Fruit fly (Drosophila melanogaster) whole organism, embryonic: ENCODE data around the gene wam.
A peak's percentile ranks its signal among the peaks of the same experiment; 100 is the strongest.

Source experiments
- Antp ChIP-seq: fragments of 200-800 bp; sonication (Bioruptor generic); optimal IDR thresholded peaks from 3 replicates; lab custom pipeline; 2016; ENCODE audit warnings: missing biosample characterization, missing genetic modification characterization
- CG1024 ChIP-seq: fragments of 200-800 bp; sonication (Bioruptor generic); IDR thresholded peaks from 2 replicates; pipeline ENCODE4 v1.3.6; 2022; ENCODE audit warnings: missing biosample characterization, missing genetic modification characterization
- CG10321 ChIP-seq: fragments of 200-800 bp; sonication (Bioruptor generic); IDR thresholded peaks from 2 replicates; pipeline ENCODE4 v1.3.6; 2022; ENCODE audit warnings: missing biosample characterization, missing genetic modification characterization
- CG10979 ChIP-seq: fragments of 200-800 bp; sonication (Bioruptor generic); optimal IDR thresholded peaks from 2 replicates; lab custom pipeline; 2018; ENCODE audit warnings: missing biosample characterization, mild to moderate bottlenecking, missing genetic modification characterization, moderate library complexity
- CG11504 ChIP-seq: fragments of 200-800 bp; sonication (Bioruptor generic); optimal IDR thresholded peaks from 3 replicates; lab custom pipeline; 2019; ENCODE audit warnings: missing biosample characterization, mild to moderate bottlenecking, missing genetic modification characterization, moderate library complexity
- CG11696 ChIP-seq: fragments of 200-800 bp; sonication (Bioruptor generic); IDR thresholded peaks from 2 replicates; pipeline ENCODE4 v1.3.6; 2022; ENCODE audit warnings: missing biosample characterization, missing genetic modification characterization
- CG11723 ChIP-seq: fragments of 200-800 bp; sonication (Bioruptor generic); optimal IDR thresholded peaks from 2 replicates; lab custom pipeline; 2017; ENCODE audit warnings: missing biosample characterization, mild to moderate bottlenecking, missing genetic modification characterization
- CG14860 ChIP-seq: fragments of 200-800 bp; sonication (Bioruptor generic); IDR thresholded peaks from 3 replicates; pipeline ENCODE4 v1.3.6; 2022; ENCODE audit warnings: missing biosample characterization, missing genetic modification characterization; ENCODE audit not compliant: partially characterized antibody
- CG1603 ChIP-seq: fragments of 200-800 bp; sonication (Bioruptor generic); optimal IDR thresholded peaks from 2 replicates; lab custom pipeline; 2019; ENCODE audit warnings: missing biosample characterization, mild to moderate bottlenecking, missing genetic modification characterization, moderate library complexity
- CG17359 ChIP-seq: fragments of 200-800 bp; sonication (Bioruptor generic); optimal IDR thresholded peaks from 3 replicates; lab custom pipeline; 2018; ENCODE audit warnings: missing biosample characterization, mild to moderate bottlenecking, missing genetic modification characterization, moderate library complexity
- CG17568 ChIP-seq: fragments of 200-800 bp; sonication (Bioruptor generic); optimal IDR thresholded peaks from 2 replicates; lab custom pipeline; 2018; ENCODE audit warnings: missing biosample characterization, mild to moderate bottlenecking, missing genetic modification characterization, moderate library complexity
- CG17802 ChIP-seq: fragments of 200-800 bp; sonication (Bioruptor generic); optimal IDR thresholded peaks from 2 replicates; lab custom pipeline; 2018; ENCODE audit warnings: missing biosample characterization, mild to moderate bottlenecking, missing genetic modification characterization, moderate library complexity
- CG17829 ChIP-seq: fragments of 200-800 bp; optimal IDR thresholded peaks from 2 replicates; lab custom pipeline; 2019; ENCODE audit warnings: missing biosample characterization, mild to moderate bottlenecking, missing genetic modification characterization, moderate library complexity
- CG32772 ChIP-seq: fragments of 200-800 bp; sonication (Bioruptor generic); IDR thresholded peaks from 2 replicates; pipeline ENCODE4 v1.3.6; 2022; ENCODE audit warnings: missing biosample characterization, missing genetic modification characterization
- CG33557 ChIP-seq: fragments of 200-800 bp; sonication (Bioruptor generic); optimal IDR thresholded peaks from 2 replicates; lab custom pipeline; 2019; ENCODE audit warnings: missing biosample characterization, mild to moderate bottlenecking, missing genetic modification characterization, moderate library complexity
- CG3726 ChIP-seq: fragments of 200-800 bp; sonication (Bioruptor generic); IDR thresholded peaks from 3 replicates; pipeline ENCODE4, ENCODE4 v1.3.6; 2022; ENCODE audit warnings: missing biosample characterization, missing genetic modification characterization
- CG4707 ChIP-seq: fragments of 200-800 bp; sonication (Bioruptor generic); optimal IDR thresholded peaks from 2 replicates; lab custom pipeline; 2018; ENCODE audit warnings: missing biosample characterization, mild to moderate bottlenecking, missing genetic modification characterization, moderate library complexity
- CG6254 ChIP-seq: fragments of 200-800 bp; sonication (Bioruptor generic); optimal IDR thresholded peaks from 3 replicates; lab custom pipeline; 2017; ENCODE audit warnings: mild to moderate bottlenecking, missing biosample characterization, missing genetic modification reagents, missing genetic modification characterization
- CG7786 ChIP-seq: fragments of 200-800 bp; sonication (Bioruptor generic); optimal IDR thresholded peaks from 2 replicates; lab custom pipeline; 2016; ENCODE audit warnings: missing biosample characterization, missing genetic modification characterization
- Chrac-16 ChIP-seq: fragments of 200-800 bp; sonication (Bioruptor generic); optimal IDR thresholded peaks from 3 replicates; lab custom pipeline; 2016; ENCODE audit warnings: missing biosample characterization, missing genetic modification characterization
- CrebB ChIP-seq: fragments of 200-800 bp; sonication (Bioruptor generic); optimal IDR thresholded peaks from 3 replicates; lab custom pipeline; 2018; ENCODE audit warnings: missing biosample characterization, mild to moderate bottlenecking, missing genetic modification characterization
- D19B ChIP-seq: fragments of 200-800 bp; sonication (Bioruptor generic); optimal IDR thresholded peaks from 2 replicates; lab custom pipeline; 2017; ENCODE audit warnings: missing biosample characterization, mild to moderate bottlenecking, missing genetic modification characterization
- Dfd ChIP-seq, 2 experiments: fragments of >200 bp; optimal IDR thresholded peaks; 2 replicates each; lab custom pipeline; 2017; ENCODE audit warnings: missing biosample characterization in 2 of 2, missing genetic modification characterization in 2 of 2
- Ets97D ChIP-seq: fragments of 200-800 bp; sonication (Bioruptor generic); optimal IDR thresholded peaks from 3 replicates; lab custom pipeline; 2016; ENCODE audit warnings: missing biosample characterization, missing genetic modification characterization
- Fer2 ChIP-seq: fragments of 200-800 bp; sonication (Bioruptor generic); optimal IDR thresholded peaks from 2 replicates; lab custom pipeline; 2018; ENCODE audit warnings: missing biosample characterization, mild to moderate bottlenecking, missing genetic modification characterization, moderate library complexity
- Hand ChIP-seq: fragments of 200-800 bp; sonication (Bioruptor generic); optimal IDR thresholded peaks from 2 replicates; lab custom pipeline; 2017; ENCODE audit warnings: mild to moderate bottlenecking, missing biosample characterization, missing genetic modification reagents, missing genetic modification characterization
- Hr39 ChIP-seq: fragments of >200 bp; optimal IDR thresholded peaks from 2 replicates; lab custom pipeline; 2017
- Lim3 ChIP-seq: fragments of 200-800 bp; sonication (Bioruptor generic); IDR thresholded peaks from 2 replicates; pipeline ENCODE4 v1.3.6; 2022; ENCODE audit warnings: missing biosample characterization, missing genetic modification characterization
- Myb ChIP-seq: fragments of 200-800 bp; sonication (Bioruptor generic); optimal IDR thresholded peaks from 2 replicates; lab custom pipeline; 2016; ENCODE audit warnings: missing biosample characterization, missing genetic modification characterization
- Sox100B ChIP-seq: fragments of 200-800 bp; sonication (Bioruptor generic); optimal IDR thresholded peaks from 3 replicates; lab custom pipeline; 2018; ENCODE audit warnings: missing biosample characterization, mild to moderate bottlenecking, missing genetic modification characterization
- TFAM ChIP-seq: fragments of 200-800 bp; sonication (Bioruptor generic); optimal IDR thresholded peaks from 2 replicates; lab custom pipeline; 2017; ENCODE audit warnings: missing biosample characterization, missing genetic modification characterization, inconsistent platforms
- Usf ChIP-seq: fragments of 200-800 bp; sonication (Bioruptor generic); optimal IDR thresholded peaks from 2 replicates; lab custom pipeline; 2017; ENCODE audit warnings: missing genotype, missing biosample characterization, missing genetic modification characterization
- Xrp1 ChIP-seq: fragments of 200-800 bp; sonication (Bioruptor generic); IDR thresholded peaks from 2 replicates; pipeline ENCODE4 v1.3.6; 2022; ENCODE audit warnings: missing biosample characterization, missing genetic modification characterization
- YL-1 ChIP-seq: fragments of 200-800 bp; sonication (Bioruptor generic); optimal IDR thresholded peaks from 3 replicates; lab custom pipeline; 2017; ENCODE audit warnings: missing biosample characterization, mild to moderate bottlenecking, missing genetic modification characterization
- az2 ChIP-seq: fragments of 200-800 bp; sonication (Bioruptor generic); optimal IDR thresholded peaks from 3 replicates; lab custom pipeline; 2016; ENCODE audit warnings: missing biosample characterization, missing genetic modification characterization
- cad ChIP-seq: fragments of >200 bp; optimal IDR thresholded peaks from 2 replicates; lab custom pipeline; 2017; ENCODE audit warnings: missing biosample characterization, missing genetic modification characterization
- chn ChIP-seq: fragments of 200-800 bp; sonication (Bioruptor generic); optimal IDR thresholded peaks from 2 replicates; lab custom pipeline; 2016; ENCODE audit warnings: missing biosample characterization, missing genetic modification characterization
- ems ChIP-seq: fragments of 200-800 bp; sonication (Bioruptor generic); optimal IDR thresholded peaks from 3 replicates; lab custom pipeline; 2016; ENCODE audit warnings: missing biosample characterization, missing genetic modification characterization
- hbn ChIP-seq: fragments of 200-800 bp; sonication (Bioruptor generic); IDR thresholded peaks from 2 replicates; pipeline ENCODE4 v1.3.6; 2022; ENCODE audit warnings: missing biosample characterization, missing genetic modification characterization; ENCODE audit not compliant: partially characterized antibody
- klu ChIP-seq: fragments of 200-800 bp; sonication (Bioruptor generic); IDR thresholded peaks from 2 replicates; pipeline ENCODE4 v1.3.6; 2022; ENCODE audit warnings: missing biosample characterization, missing genetic modification characterization
- lilli ChIP-seq: fragments of 200-800 bp; sonication (Bioruptor generic); optimal IDR thresholded peaks from 3 replicates; lab custom pipeline; 2016; ENCODE audit warnings: missing biosample characterization, missing genetic modification characterization
- mirr ChIP-seq: fragments of 200-800 bp; sonication (Bioruptor generic); optimal IDR thresholded peaks from 3 replicates; lab custom pipeline; 2018; ENCODE audit warnings: missing biosample characterization, mild to moderate bottlenecking, missing genetic modification characterization
- psq ChIP-seq: fragments of 200-800 bp; sonication (Bioruptor generic); optimal IDR thresholded peaks from 2 replicates; lab custom pipeline; 2017; ENCODE audit warnings: missing biosample characterization, missing genetic modification characterization
- schlank ChIP-seq: fragments of 200-800 bp; sonication (Bioruptor generic); optimal IDR thresholded peaks from 2 replicates; lab custom pipeline; 2018; ENCODE audit warnings: missing biosample characterization, mild to moderate bottlenecking, missing genetic modification characterization
- sens ChIP-seq: fragments of 200-800 bp; sonication (Bioruptor generic); peaks from one replicate; lab custom pipeline; 2016; ENCODE audit warnings: missing biosample characterization, missing genetic modification characterization
- shn ChIP-seq: fragments of 200-800 bp; sonication (Bioruptor generic); optimal IDR thresholded peaks from 3 replicates; lab custom pipeline; 2016; ENCODE audit warnings: missing biosample characterization, missing genetic modification characterization
- trem ChIP-seq: fragments of 200-800 bp; optimal IDR thresholded peaks from 3 replicates; lab custom pipeline; 2019; ENCODE audit warnings: missing biosample characterization, mild to moderate bottlenecking, missing genetic modification characterization, moderate library complexity
- unpg ChIP-seq: fragments of 200-800 bp; sonication (Bioruptor generic); optimal IDR thresholded peaks from 3 replicates; lab custom pipeline; 2018; ENCODE audit warnings: missing biosample characterization, mild to moderate bottlenecking, missing genetic modification characterization, moderate library complexity
- usp ChIP-seq: fragments of >200 bp; optimal IDR thresholded peaks from 2 replicates; lab custom pipeline; 2017; ENCODE audit warnings: missing biosample characterization, missing genetic modification characterization
- vnd ChIP-seq: fragments of 200-800 bp; sonication (Bioruptor generic); IDR thresholded peaks from 3 replicates; pipeline ENCODE4 v1.3.6; 2022; ENCODE audit warnings: missing biosample characterization, missing genetic modification characterization; ENCODE audit not compliant: partially characterized antibody
- wdn ChIP-seq: fragments of 200-800 bp; sonication (Bioruptor generic); IDR thresholded peaks from 2 replicates; pipeline ENCODE4 v1.3.6; 2022; ENCODE audit warnings: missing biosample characterization, missing genetic modification characterization
- zfh2 ChIP-seq: fragments of 200-800 bp; sonication (Bioruptor generic); optimal IDR thresholded peaks from 2 replicates; lab custom pipeline; 2016; ENCODE audit warnings: missing biosample characterization, missing genetic modification characterization

Gene wam

DNA sequence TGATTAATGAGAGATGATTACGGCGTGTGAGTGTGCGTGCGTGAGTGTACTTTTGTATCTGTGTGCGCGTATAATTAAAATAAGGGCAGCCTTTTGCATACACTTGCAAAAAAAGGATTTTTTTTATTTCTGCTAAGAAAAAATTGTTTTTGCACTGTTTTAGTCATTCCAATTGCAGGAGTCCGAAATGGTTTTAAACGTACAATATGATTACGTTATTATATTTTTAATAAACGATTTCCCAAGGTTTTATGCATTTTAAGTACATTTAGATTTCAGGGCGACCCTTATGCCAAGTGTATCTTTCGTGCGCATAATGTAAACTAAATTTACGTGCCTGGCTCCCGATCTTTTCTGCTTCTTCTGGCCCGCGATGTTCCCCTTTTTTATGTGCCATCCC lies 47.0 kb upstream of the wam start (continued):
- TF ChIP-seq schlank (tag; lab: Kevin White, UChicago) (no peak), D19B (GFP tag; lab: Kevin White, UChicago) (peak; percentile 52), CG17829 (tag; lab: Kevin White, UChicago) (no peak), lilli (GFP tag; lab: Kevin White, UChicago) (peak; percentile 59), CG10979 (tag; lab: Kevin White, UChicago) (no peak), Xrp1 (GFP tag; lab: Robert Waterston, UW) (0 out of 2 replicates have a peak, but pooled peaks have one; percentile 23), CG1024 (GFP tag; lab: Robert Waterston, UW) (no peak), CG32772 (GFP tag; lab: Robert Waterston, UW) (peak; percentile 46; the same call in 1 of the 2 replicates), klu (peak; percentile 33; the same call in 1 of the 2 replicates), trem (tag; lab: Kevin White, UChicago) (no peak), Hr39 (lab: Kevin White, UChicago) (no peak), sens (GFP tag; lab: Kevin White, UChicago) (no peak), mirr (GFP tag; lab: Kevin White, UChicago) (no peak), CG10321 (no peak), Lim3 (GFP tag; lab: Robert Waterston, UW) (no peak), Chrac-16 (no peak), vnd (GFP tag; lab: Robert Waterston, UW) (no peak), CG7786 (GFP tag; lab: Kevin White, UChicago) (peak; percentile 53), CrebB (tag; lab: Kevin White, UChicago) (no peak), Sox100B (GFP tag; lab: Kevin White, UChicago) (peak; percentile 4), CG17568 (peak; percentile 4), CG11723 (GFP tag; lab: Kevin White, UChicago) (no peak), Hand (GFP tag; lab: Kevin White, UChicago) (peak; percentile 29), usp (GFP tag; lab: Kevin White, UChicago) (no peak), CG1603 (tag; lab: Kevin White, UChicago) (no peak), Ets97D (GFP tag; lab: Kevin White, UChicago) (no peak), CG17802 (no peak), cad (no peak), CG11696 (GFP tag; lab: Robert Waterston, UW) (no peak), CG14860 (GFP tag; lab: Robert Waterston, UW) (no peak), shn (GFP tag; lab: Kevin White, UChicago) (no peak), unpg (GFP tag; lab: Kevin White, UChicago) (peak; percentile 22), ems (GFP tag; lab: Kevin White, UChicago) (peak; percentile 21), CG3726 (GFP tag; lab: Robert Waterston, UW) (no peak), CG6254 (GFP tag; lab: Kevin White, UChicago) (no peak), TFAM (no peak), Usf (GFP tag; lab: Kevin White, UChicago) (no peak), wdn (peak; percentile 38; the same call in 1 of the 2 replicates), Dfd (GFP tag; optimal IDR thresholded peaks at IDR 0.05; lab: Kevin White, UChicago) (no peak), Antp (GFP tag; lab: Kevin White, UChicago) (no peak), YL-1 (GFP tag; lab: Kevin White, UChicago) (no peak), hbn (no peak), CG4707 (no peak), zfh2 (GFP tag; lab: Kevin White, UChicago) (peak; percentile 13), CG17359 (tag; lab: Kevin White, UChicago) (peak; percentile 56), psq (no peak), Fer2 (tag; lab: Kevin White, UChicago) (no peak), chn (GFP tag; lab: Kevin White, UChicago) (peak; percentile 3), Myb (no peak), CG11504 (tag; lab: Kevin White, UChicago) (peak; percentile 50), CG33557 (no peak), az2 (GFP tag; lab: Kevin White, UChicago) (peak; percentile 6)
